Fruit fly (Drosophila melanogaster) whole organism: ENCODE data around the gene NANS.

Experiments used
- CG8478 ChIP-seq: fragments of >200 bp; optimal IDR thresholded peaks from 2 replicates; lab custom pipeline; 2018; ENCODE audit warnings: inconsistent platforms
- Dll ChIP-seq: fragments of >200 bp; optimal IDR thresholded peaks from 2 replicates; lab custom pipeline; 2017
- pan ChIP-seq: fragments of >200 bp; optimal IDR thresholded peaks from 2 replicates; lab custom pipeline; 2017
- psq ChIP-seq: fragments of >200 bp; optimal IDR thresholded peaks from 2 replicates; lab custom pipeline; 2017

DNA sequence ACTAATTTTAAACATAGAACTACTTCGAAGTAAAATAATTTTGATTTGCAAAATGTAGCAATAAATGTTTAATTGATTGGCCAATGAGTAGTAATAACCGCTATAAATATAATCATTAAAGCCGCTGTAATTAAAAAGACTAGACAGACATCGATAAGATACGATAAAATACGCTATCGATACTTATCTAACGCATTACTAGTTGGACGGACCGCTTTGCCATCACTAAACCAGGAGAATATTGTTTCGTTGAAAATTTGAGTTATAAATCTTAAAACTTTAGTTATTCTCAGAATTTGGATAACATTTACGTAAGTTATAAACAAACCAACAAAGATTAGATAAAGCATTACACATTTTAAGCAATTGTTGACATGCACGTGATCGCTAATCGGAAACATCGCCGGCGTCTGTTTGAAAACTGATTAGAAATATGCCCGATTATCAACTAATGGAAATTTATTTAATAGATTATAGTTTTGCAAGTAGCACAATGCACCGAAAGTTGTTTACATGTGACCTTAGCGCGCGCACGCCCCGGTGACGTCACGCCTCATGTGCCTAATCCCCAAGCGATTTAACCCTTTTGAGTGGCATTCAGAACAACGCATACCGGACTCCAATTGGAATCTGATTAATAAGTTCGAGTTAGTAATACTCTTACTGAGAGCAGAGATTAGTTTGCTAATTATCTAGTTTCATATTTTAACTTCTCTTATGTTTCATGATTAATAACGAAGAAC lies 13.2 kb downstream of the NANS start, which contains the start of gene Desat1:
- no peak for TF ChIP-seq psq
- no peak for TF ChIP-seq CG8478 (lab: Kevin White, UChicago)
- TF ChIP-seq pan (lab: Kevin White, UChicago): no peak
- TF ChIP-seq Dll (lab: Kevin White, UChicago): no peak
